Worm (Caenorhabditis elegans): ENCODE results near the gene C25E10.8.

DNA sequence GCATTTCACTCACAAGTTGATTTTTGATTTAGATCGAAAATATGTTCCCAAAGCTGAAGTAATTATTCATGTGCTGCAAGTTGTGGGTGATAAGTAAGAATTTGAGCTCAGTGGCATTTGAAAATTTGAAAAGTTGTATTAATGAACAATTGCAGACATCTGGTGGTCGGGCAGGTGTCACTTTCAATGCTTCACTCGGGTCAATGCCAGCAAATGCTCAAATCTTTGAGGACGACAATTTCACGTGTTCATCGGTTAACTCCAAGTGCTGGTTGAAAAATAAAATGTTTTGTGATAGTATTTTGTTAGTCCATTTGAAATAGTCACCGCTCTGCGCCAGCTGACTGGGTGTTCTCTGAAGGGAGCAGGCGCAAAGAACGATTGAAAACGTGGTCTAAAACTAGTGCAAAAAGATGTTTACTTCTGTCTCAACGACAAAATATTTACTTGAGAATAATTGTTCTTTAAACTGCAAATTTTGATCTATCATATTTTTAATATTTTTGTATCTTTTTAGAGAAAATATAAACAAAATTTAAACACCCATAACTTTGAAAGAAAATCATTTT, 40.3 kb upstream of the C25E10.8 start:
- TF ChIP-seq pag-3 (tag; optimal IDR thresholded peaks at IDR 0.05; ENCODE audit: borderline replicate concordance), result no peak
- no peak for TF ChIP-seq nhr-11 (tag; optimal IDR thresholded peaks at IDR 0.05)
